Worm (Caenorhabditis elegans) whole organism, L2 larva: ENCODE measurements around the gene str-96.
"Not testable (repeated sequence)": the region's sequence is repeated elsewhere in the genome, so short reads cannot be mapped to it uniquely, and the experiment has no call there.

Source experiments
- C34F6.9 ChIP-seq: fragments of 150-350 bp; optimal IDR thresholded peaks from 2 replicates; lab custom pipeline; 2014; ENCODE audit warnings: missing biosample characterization, missing genetic modification characterization
- F13H6.1 ChIP-seq: sonication (generic microtip); optimal IDR thresholded peaks from 2 replicates; lab custom pipeline; 2016; ENCODE audit warnings: missing genetic modification characterization, missing compliant biosample characterization
- ZK546.5 ChIP-seq: sonication (generic microtip); optimal IDR thresholded peaks from 2 replicates; lab custom pipeline; 2017; ENCODE audit warnings: missing biosample characterization, missing genetic modification characterization
- alr-1 ChIP-seq: fragments of 150-350 bp; optimal IDR thresholded peaks from 2 replicates; lab custom pipeline; 2014; ENCODE audit warnings: missing biosample characterization, missing genetic modification characterization
- ama-1 ChIP-seq: fragments of 150-350 bp; optimal IDR thresholded peaks from 2 replicates; lab custom pipeline; 2018; ENCODE audit warnings: inconsistent platforms
- blmp-1 ChIP-seq: sonication (generic microtip); optimal IDR thresholded peaks from 2 replicates; lab custom pipeline; 2017; ENCODE audit warnings: missing genetic modification characterization, mild to moderate bottlenecking, missing compliant biosample characterization, antibody characterized with exemption, moderate library complexity; ENCODE audit not compliant: insufficient read depth
- ceh-16 ChIP-seq: fragments of 150-350 bp; optimal IDR thresholded peaks from 2 replicates; lab custom pipeline; 2014; ENCODE audit warnings: missing biosample characterization, missing genetic modification characterization
- ceh-82 ChIP-seq: fragments of 150-350 bp; optimal IDR thresholded peaks from 2 replicates; lab custom pipeline; 2014; ENCODE audit warnings: missing biosample characterization, missing genetic modification characterization
- dmd-4 ChIP-seq: sonication (generic microtip); optimal IDR thresholded peaks from 2 replicates; lab custom pipeline; 2017; ENCODE audit warnings: missing biosample characterization, missing genetic modification characterization
- egl-27 ChIP-seq: sonication (generic microtip); optimal IDR thresholded peaks from 3 replicates; lab custom pipeline; 2017; ENCODE audit warnings: missing biosample characterization, missing genetic modification reagents, missing genetic modification characterization
- fos-1 ChIP-seq: fragments of 150-350 bp; optimal IDR thresholded peaks from 2 replicates; lab custom pipeline; 2014; ENCODE audit warnings: missing biosample characterization, missing genetic modification characterization
- gmeb-1 ChIP-seq: fragments of 150-350 bp; optimal IDR thresholded peaks from 2 replicates; lab custom pipeline; 2014; ENCODE audit warnings: missing biosample characterization, missing genetic modification characterization
- lin-13 ChIP-seq: fragments of 150-350 bp; optimal IDR thresholded peaks from 2 replicates; lab custom pipeline; 2014; ENCODE audit warnings: missing biosample characterization, missing genetic modification reagents, missing genetic modification characterization
- lin-39 ChIP-seq: fragments of 150-350 bp; optimal IDR thresholded peaks from 2 replicates; lab custom pipeline; 2014; ENCODE audit warnings: missing biosample characterization, missing genetic modification reagents, missing genetic modification characterization
- lsy-2 ChIP-seq, 2 experiments: fragments of 150-350 bp in 1 of 2; sonication (generic microtip) in 1 of 2; optimal IDR thresholded peaks; 2 replicates each; lab custom pipeline; 2014 to 2017; ENCODE audit warnings: missing biosample characterization in 2 of 2, missing genetic modification characterization in 2 of 2
- mab-5 ChIP-seq: fragments of 150-350 bp; optimal IDR thresholded peaks from 2 replicates; lab custom pipeline; 2014; ENCODE audit warnings: missing biosample characterization, missing genetic modification characterization
- mbf-1 ChIP-seq: sonication (generic microtip); optimal IDR thresholded peaks from 2 replicates; lab custom pipeline; 2017; ENCODE audit warnings: missing biosample characterization, missing genetic modification characterization
- mdl-1 ChIP-seq, 2 experiments: fragments of 150-350 bp in 1 of 2; sonication (generic microtip) in 1 of 2; optimal IDR thresholded peaks; 2 replicates each; lab custom pipeline; 2017; ENCODE audit warnings: missing biosample characterization in 2 of 2, missing genetic modification characterization in 2 of 2
- nhr-10 ChIP-seq: sonication (generic microtip); optimal IDR thresholded peaks from 2 replicates; lab custom pipeline; 2017; ENCODE audit warnings: missing biosample characterization, missing genetic modification characterization
- nhr-11 ChIP-seq: fragments of 150-350 bp; optimal IDR thresholded peaks from 2 replicates; lab custom pipeline; 2014; ENCODE audit warnings: missing biosample characterization, missing genetic modification characterization
- nhr-12 ChIP-seq: fragments of 150-350 bp; optimal IDR thresholded peaks from 2 replicates; lab custom pipeline; 2014; ENCODE audit warnings: missing biosample characterization, missing genetic modification characterization
- nhr-129 ChIP-seq: fragments of 150-350 bp; optimal IDR thresholded peaks from 2 replicates; lab custom pipeline; 2014; ENCODE audit warnings: missing biosample characterization, missing genetic modification characterization
- nhr-21 ChIP-seq: fragments of 150-350 bp; optimal IDR thresholded peaks from 2 replicates; lab custom pipeline; 2014; ENCODE audit warnings: missing biosample characterization, missing genetic modification characterization
- nhr-237 ChIP-seq: fragments of 150-350 bp; optimal IDR thresholded peaks from 2 replicates; lab custom pipeline; 2014; ENCODE audit warnings: missing biosample characterization, missing genetic modification characterization
- nhr-25 ChIP-seq: fragments of 150-350 bp; sonication (generic microtip); optimal IDR thresholded peaks from 3 replicates; lab custom pipeline; 2014; ENCODE audit warnings: missing biosample characterization, missing genetic modification characterization
- nhr-6 ChIP-seq: fragments of 150-350 bp; optimal IDR thresholded peaks from 2 replicates; lab custom pipeline; 2014; ENCODE audit warnings: missing biosample characterization, missing genetic modification characterization
- nhr-77 ChIP-seq: fragments of 150-350 bp; optimal IDR thresholded peaks from 2 replicates; lab custom pipeline; 2014; ENCODE audit warnings: missing biosample characterization, missing genetic modification characterization
- peb-1 ChIP-seq: fragments of 150-350 bp; optimal IDR thresholded peaks from 2 replicates; lab custom pipeline; 2014; ENCODE audit warnings: missing biosample characterization, missing genetic modification characterization
- sem-4 ChIP-seq: fragments of 150-350 bp; optimal IDR thresholded peaks from 2 replicates; lab custom pipeline; 2014; ENCODE audit warnings: missing biosample characterization, missing genetic modification reagents, missing genetic modification characterization
- skn-1 ChIP-seq: sonication (generic microtip); optimal IDR thresholded peaks from 2 replicates; lab custom pipeline; 2017; ENCODE audit warnings: missing biosample characterization, missing genetic modification characterization
- sma-3 ChIP-seq: sonication (generic microtip); optimal IDR thresholded peaks from 2 replicates; lab custom pipeline; 2016; ENCODE audit warnings: missing genetic modification reagents, missing genetic modification characterization, missing compliant biosample characterization
- sma-9 ChIP-seq, 2 experiments: fragments of 150-350 bp in 1 of 2; sonication (generic microtip) in 1 of 2; optimal IDR thresholded peaks; 2 replicates each; lab custom pipeline; 2014 to 2016; ENCODE audit warnings: missing genetic modification characterization in 2 of 2, mild to moderate bottlenecking in 1 of 2, missing biosample characterization in 1 of 2, missing compliant biosample characterization in 1 of 2, missing genetic modification reagents in 1 of 2, moderate library complexity in 1 of 2
- snpc-4 ChIP-seq: fragments of 150-350 bp; optimal IDR thresholded peaks from 2 replicates; lab custom pipeline; 2014; ENCODE audit warnings: missing biosample characterization, missing genetic modification characterization
- unc-39 ChIP-seq: fragments of 150-350 bp; optimal IDR thresholded peaks from 2 replicates; lab custom pipeline; 2014; ENCODE audit warnings: missing biosample characterization, missing genetic modification characterization
- unc-62 ChIP-seq: fragments of 150-350 bp; optimal IDR thresholded peaks from 2 replicates; lab custom pipeline; 2014; ENCODE audit warnings: missing biosample characterization, missing genetic modification reagents, missing genetic modification characterization
- zag-1 ChIP-seq: fragments of 150-350 bp; optimal IDR thresholded peaks from 2 replicates; lab custom pipeline; 2014; ENCODE audit warnings: missing biosample characterization, missing genetic modification characterization
- ztf-1 ChIP-seq: fragments of 200-800 bp; sonication (Bioruptor generic); conservative IDR thresholded peaks from 2 replicates; pipeline ENCODE4 v1.3.6; 2022; ENCODE audit warnings: missing genetic modification characterization, missing compliant biosample characterization
- ztf-11 ChIP-seq: sonication (generic microtip); optimal IDR thresholded peaks from 2 replicates; lab custom pipeline; 2017; ENCODE audit warnings: missing biosample characterization, missing genetic modification characterization
- ztf-4 ChIP-seq: fragments of 150-350 bp; optimal IDR thresholded peaks from 2 replicates; lab custom pipeline; 2014; ENCODE audit warnings: missing biosample characterization, missing genetic modification characterization

The str-96 gene

DNA sequence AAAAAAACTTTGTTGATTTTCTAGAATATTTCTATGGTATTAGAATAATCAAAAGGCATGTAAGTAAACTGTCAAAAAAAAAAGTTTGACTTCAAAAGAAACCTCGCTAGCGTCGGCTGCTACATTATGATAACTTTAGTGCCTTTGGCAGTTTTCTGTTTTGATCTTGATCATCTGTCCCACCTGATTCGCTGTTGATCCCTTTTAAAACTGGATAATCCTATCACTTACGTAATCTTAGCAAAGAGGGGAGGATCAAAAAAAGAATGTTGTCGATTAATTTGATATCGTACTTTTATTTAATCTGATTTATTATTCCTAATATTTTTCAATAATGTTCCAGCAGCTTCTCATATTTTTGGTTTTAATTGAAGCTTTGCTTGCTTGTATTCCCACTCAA lies 33.9 kb downstream of the str-96 start, which contains the start of gene M01B2.8:
Gene M01B2.8 (plus strand): TSS at position 301 of the 400 bp plus-strand sequence.
- no peak for TF ChIP-seq mdl-1 (tag; optimal IDR thresholded peaks at IDR 0.05; lab: Kevin White, UChicago)
- no peak for TF ChIP-seq nhr-10 (tag; lab: Kevin White, UChicago)
- TF ChIP-seq ZK546.5 (tag; lab: Kevin White, UChicago): no peak
- no peak for TF ChIP-seq nhr-11 (tag; lab: Kevin White, UChicago)
- no peak for TF ChIP-seq zag-1 (tag; lab: Kevin White, UChicago)
- no peak for TF ChIP-seq ama-1 (lab: Kevin White, UChicago)
- TF ChIP-seq ceh-16 (tag; lab: Kevin White, UChicago): no peak
- no peak for TF ChIP-seq nhr-25
- no peak for TF ChIP-seq alr-1 (tag; lab: Kevin White, UChicago)
- TF ChIP-seq skn-1 (tag; lab: Kevin White, UChicago): no peak
- no peak for TF ChIP-seq nhr-6 (tag; lab: Kevin White, UChicago)
- no peak for TF ChIP-seq F13H6.1 (tag; lab: Kevin White, UChicago)
- TF ChIP-seq ztf-4 (tag; lab: Kevin White, UChicago): no peak
- no peak for TF ChIP-seq dmd-4 (tag; lab: Kevin White, UChicago)
- TF ChIP-seq unc-39: no peak
- TF ChIP-seq ztf-11 (tag; lab: Kevin White, UChicago): no peak

DNA sequence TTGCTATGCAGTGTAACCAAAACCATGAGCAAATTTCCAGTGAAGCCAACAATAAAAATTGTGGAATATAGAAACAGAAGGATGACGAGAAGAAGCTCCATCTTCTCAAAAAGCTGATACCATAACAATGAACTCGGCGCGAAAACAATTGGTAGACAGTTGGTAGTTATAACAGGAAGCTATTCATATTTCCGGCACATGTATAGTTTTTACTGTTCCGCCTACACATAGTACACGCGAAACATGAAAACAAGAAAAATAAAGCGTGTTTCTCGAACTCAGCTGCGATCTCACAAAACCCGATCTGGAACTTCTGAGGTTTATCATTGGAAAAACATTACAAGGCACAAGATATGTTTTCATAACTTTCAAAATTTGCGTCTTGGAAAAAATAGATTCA lies 34.7 kb downstream of the str-96 start, which contains the start of gene srsx-37:
Gene srsx-37 (minus strand): TSS at position 101 of the 400 bp plus-strand sequence.
- TF ChIP-seq nhr-12 (tag; lab: Kevin White, UChicago) (no peak), gmeb-1 (no peak), alr-1 (tag; lab: Kevin White, UChicago) (no peak), nhr-129 (tag; lab: Kevin White, UChicago) (no peak), dmd-4 (tag; lab: Kevin White, UChicago) (no peak), nhr-77 (no peak), mdl-1 (tag; optimal IDR thresholded peaks at IDR 0.05; lab: Kevin White, UChicago) (no peak), lin-39 (tag; lab: Kevin White, UChicago) (no peak), sma-9 (GFP tag; optimal IDR thresholded peaks at IDR 0.05; lab: Kevin White, UChicago) (no peak), sma-9 (tag; optimal IDR thresholded peaks at IDR 0.05; lab: Kevin White, UChicago) (no peak), egl-27 (tag; lab: Kevin White, UChicago) (no peak), ztf-1 (GFP tag; lab: Robert Waterston, UW) (no peak)

DNA sequence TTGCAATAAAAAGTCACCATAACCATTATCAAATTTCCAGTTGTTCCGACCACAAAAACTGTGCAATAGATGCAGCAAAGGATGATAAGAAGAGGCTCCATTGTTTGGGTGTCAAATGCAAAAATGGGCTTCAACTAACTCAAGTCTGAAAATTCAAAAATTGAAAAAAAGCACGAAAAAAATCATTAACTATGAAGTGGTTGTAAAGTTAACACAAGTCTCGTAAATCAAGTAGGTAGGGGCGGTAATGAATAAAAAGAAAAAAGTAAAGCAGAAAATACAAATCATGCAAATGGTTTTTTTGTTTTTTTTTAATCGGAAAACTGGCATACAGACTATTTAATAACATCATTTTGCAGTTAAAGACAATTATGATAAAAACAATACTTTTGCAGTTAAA lies 37.1 kb downstream of the str-96 start, which contains the start of gene srsx-39:
Gene srsx-39 (minus strand): TSS at position 101 of the 400 bp plus-strand sequence.
- not testable (repeated sequence) for TF ChIP-seq nhr-237; sma-9 (GFP tag; optimal IDR thresholded peaks at IDR 0.05; lab: Kevin White, UChicago); sma-9 (tag; optimal IDR thresholded peaks at IDR 0.05; lab: Kevin White, UChicago); lsy-2 (tag; optimal IDR thresholded peaks at IDR 0.05; lab: Kevin White, UChicago)

ce11 chrV:15253529-15253928 lies 40.2 kb downstream of the str-96 start, which contains the start of gene srbc-75:
Gene srbc-75 (plus strand): TSS chrV:15253829.
- TF ChIP-seq ama-1 (lab: Kevin White, UChicago) (no peak), lin-13 (GFP tag; lab: Kevin White, UChicago) (no peak), sma-3 (GFP tag; lab: Kevin White, UChicago) (no peak), mbf-1 (tag; lab: Kevin White, UChicago) (no peak), ZK546.5 (tag; lab: Kevin White, UChicago) (no peak), snpc-4 (tag; lab: Kevin White, UChicago) (no peak), mdl-1 (tag; optimal IDR thresholded peaks at IDR 0.05; lab: Kevin White, UChicago) (no peak), unc-62 (GFP tag; lab: Kevin White, UChicago) (no peak), F13H6.1 (tag; lab: Kevin White, UChicago) (no peak), ztf-4 (tag; lab: Kevin White, UChicago) (no peak), nhr-21 (no peak), skn-1 (tag; lab: Kevin White, UChicago) (no peak), fos-1 (tag; lab: Kevin White, UChicago) (no peak), blmp-1 (no peak)

DNA sequence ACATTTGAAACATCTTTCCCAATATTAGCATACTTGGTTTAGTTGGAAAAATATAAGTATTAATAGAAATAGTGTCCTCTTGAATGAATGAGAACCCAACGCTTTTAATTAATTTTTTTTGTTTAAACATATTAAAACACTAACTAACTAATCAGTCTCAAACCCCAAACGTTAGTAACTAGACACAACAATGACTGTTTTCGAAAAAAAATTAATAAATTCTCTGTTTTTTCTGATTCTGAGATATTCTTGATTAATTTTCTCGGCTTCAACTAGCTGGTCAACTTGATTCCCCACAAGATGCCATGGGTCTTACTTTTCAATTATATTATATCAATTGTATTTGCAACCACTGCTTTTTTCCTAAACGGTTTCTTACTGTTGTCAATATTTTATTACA lies 41.7 kb downstream of the str-96 start, which contains the start of gene srbc-76:
Gene srbc-76 (plus strand): TSS at position 301 of the 400 bp plus-strand sequence.
- TF ChIP-seq C34F6.9: no peak
- TF ChIP-seq ZK546.5 (tag; lab: Kevin White, UChicago): no peak
- TF ChIP-seq ceh-82 (tag; lab: Kevin White, UChicago): no peak
- TF ChIP-seq lsy-2 (tag; optimal IDR thresholded peaks at IDR 0.05; lab: Kevin White, UChicago): no peak
- no peak for TF ChIP-seq sma-3 (GFP tag; lab: Kevin White, UChicago)
- TF ChIP-seq fos-1 (tag; lab: Kevin White, UChicago): no peak
- no peak for TF ChIP-seq ceh-16 (tag; lab: Kevin White, UChicago)
- no peak for TF ChIP-seq nhr-11 (tag; lab: Kevin White, UChicago)
- TF ChIP-seq unc-39: no peak
- TF ChIP-seq mab-5 (tag; lab: Kevin White, UChicago): no peak
- no peak for TF ChIP-seq nhr-21
- no peak for TF ChIP-seq sem-4 (tag; lab: Kevin White, UChicago)
- TF ChIP-seq nhr-77: no peak
- no peak for TF ChIP-seq ztf-4 (tag; lab: Kevin White, UChicago)
- TF ChIP-seq F13H6.1 (tag; lab: Kevin White, UChicago): no peak
- TF ChIP-seq peb-1: no peak
- TF ChIP-seq zag-1 (tag; lab: Kevin White, UChicago): no peak
- no peak for TF ChIP-seq ztf-11 (tag; lab: Kevin White, UChicago)
- TF ChIP-seq nhr-237: no peak
